Fruit fly (Drosophila melanogaster) whole organism, prepupa: ENCODE results near the gene nyo.

ENCODE experiments used
- Blimp-1 ChIP-seq: fragments of 200-800 bp; sonication (Bioruptor generic); optimal IDR thresholded peaks from 3 replicates; lab custom pipeline; 2017; ENCODE audit warnings: missing biosample characterization, missing genetic modification characterization, mild to moderate bottlenecking, moderate library complexity, missing genetic modification reagents
- CG10669 ChIP-seq: fragments of 200-800 bp; sonication (Bioruptor generic); optimal IDR thresholded peaks from 3 replicates; lab custom pipeline; 2018; ENCODE audit warnings: missing biosample characterization, mild to moderate bottlenecking, missing genetic modification characterization, moderate library complexity
- CG31627 ChIP-seq: fragments of 200-800 bp; sonication (Bioruptor generic); optimal IDR thresholded peaks from 3 replicates; lab custom pipeline; 2016; ENCODE audit warnings: missing biosample characterization, missing genetic modification characterization
- CG6854 ChIP-seq: fragments of 200-800 bp; sonication (Bioruptor generic); optimal IDR thresholded peaks from 2 replicates; lab custom pipeline; 2017; ENCODE audit warnings: missing biosample characterization, mild to moderate bottlenecking, missing genetic modification characterization
- Eip75B ChIP-seq: fragments of 200-800 bp; sonication (Bioruptor generic); optimal IDR thresholded peaks from 3 replicates; lab custom pipeline; 2016; ENCODE audit warnings: missing biosample characterization, missing genetic modification characterization
- acj6 ChIP-seq: fragments of 200-800 bp; sonication (Bioruptor generic); optimal IDR thresholded peaks from 3 replicates; lab custom pipeline; 2016; ENCODE audit warnings: missing biosample characterization, missing genetic modification characterization

DNA sequence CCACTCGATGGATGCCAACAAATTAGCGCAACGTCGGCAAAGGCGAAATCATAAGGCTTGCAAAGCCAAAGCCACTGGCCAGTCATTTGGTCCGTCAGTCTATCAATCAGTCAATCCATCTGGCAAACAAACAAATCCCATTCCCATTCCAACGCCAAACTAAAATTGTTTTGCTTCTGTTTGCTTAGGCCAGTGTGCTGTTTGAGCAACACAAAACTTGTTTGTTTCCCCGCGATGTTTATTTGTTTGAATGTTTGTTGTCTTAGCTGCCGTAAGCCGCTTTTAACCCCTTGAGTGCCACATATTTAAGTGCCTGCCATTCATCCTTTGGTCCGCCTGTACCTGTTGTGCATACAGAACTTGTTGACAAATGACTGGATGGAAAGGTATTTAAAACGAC is 8.1 kb downstream of the nyo start:
- TF ChIP-seq acj6 (GFP tag; lab: Kevin White, UChicago) = no peak
- no peak for TF ChIP-seq Eip75B (GFP tag; lab: Kevin White, UChicago)
- TF ChIP-seq CG31627 (GFP tag; lab: Kevin White, UChicago) = no peak
- no peak for TF ChIP-seq CG10669 (GFP tag; lab: Kevin White, UChicago)
- no peak for TF ChIP-seq Blimp-1 (GFP tag; lab: Kevin White, UChicago)
- no peak for TF ChIP-seq CG6854 (GFP tag; lab: Kevin White, UChicago)
